Fruit fly (Drosophila melanogaster) whole organism: ENCODE data around the gene CG15579.

Experiments used
- CG8478 ChIP-seq: fragments of >200 bp; optimal IDR thresholded peaks from 2 replicates; lab custom pipeline; 2018; ENCODE audit warnings: inconsistent platforms
- Dll ChIP-seq: fragments of >200 bp; optimal IDR thresholded peaks from 2 replicates; lab custom pipeline; 2017
- EcR ChIP-seq, 2 experiments: fragments of >200 bp; optimal IDR thresholded peaks; 2 replicates each; lab custom pipeline; 2017; ENCODE audit warnings: missing biosample characterization in 2 of 2, missing genetic modification characterization in 2 of 2, missing genetic modification reagents in 2 of 2
- pan ChIP-seq: fragments of >200 bp; optimal IDR thresholded peaks from 2 replicates; lab custom pipeline; 2017
- psq ChIP-seq: fragments of >200 bp; optimal IDR thresholded peaks from 2 replicates; lab custom pipeline; 2017
- usp ChIP-seq: fragments of >200 bp; optimal IDR thresholded peaks from 2 replicates; lab custom pipeline; 2017; ENCODE audit warnings: missing biosample characterization, missing genetic modification characterization, mixed read lengths

dm6 chrX:4329357-4329756 lies 17.8 kb upstream of the CG15579 start, which contains the start of gene CG12693:
- TF ChIP-seq psq (lab: Kevin White, UChicago) (no peak), CG8478 (lab: Kevin White, UChicago) (no peak), usp (GFP tag; lab: Kevin White, UChicago) (no peak), pan (lab: Kevin White, UChicago) (no peak), EcR (GFP tag; optimal IDR thresholded peaks at IDR 0.05; lab: Kevin White, UChicago) (no peak), Dll (lab: Kevin White, UChicago) (no peak)
